Worm (Caenorhabditis elegans) whole organism, L3 larva: ENCODE measurements around the gene F08D12.2.

Experiments
- aly-2 ChIP-seq: fragments of 150-350 bp; optimal IDR thresholded peaks from 2 replicates; lab custom pipeline; 2014; ENCODE audit warnings: missing biosample characterization, missing genetic modification characterization
- ama-1 ChIP-seq: fragments of 150-350 bp; optimal IDR thresholded peaks from 2 replicates; lab custom pipeline; 2018
- ceh-16 ChIP-seq: sonication (generic microtip); optimal IDR thresholded peaks from 2 replicates; lab custom pipeline; 2017; ENCODE audit warnings: missing biosample characterization, missing genetic modification characterization
- ceh-28 ChIP-seq: fragments of 150-350 bp; optimal IDR thresholded peaks from 2 replicates; lab custom pipeline; 2014; ENCODE audit warnings: missing biosample characterization, missing genetic modification reagents, missing genetic modification characterization
- ceh-82 ChIP-seq: fragments of 150-350 bp; optimal IDR thresholded peaks from 2 replicates; lab custom pipeline; 2014; ENCODE audit warnings: missing biosample characterization, missing genetic modification characterization
- ceh-9 ChIP-seq: sonication (generic microtip); optimal IDR thresholded peaks from 2 replicates; lab custom pipeline; 2018; ENCODE audit warnings: missing biosample characterization, missing genetic modification characterization
- daf-12 ChIP-seq: fragments of 150-350 bp; optimal IDR thresholded peaks from 2 replicates; lab custom pipeline; 2014; ENCODE audit warnings: missing biosample characterization, missing genetic modification reagents, missing genetic modification characterization
- egl-27 ChIP-seq: sonication (generic microtip); optimal IDR thresholded peaks from 4 replicates; lab custom pipeline; 2017; ENCODE audit warnings: missing biosample characterization, missing genetic modification reagents, missing genetic modification characterization
- egl-5 ChIP-seq: fragments of 150-350 bp; optimal IDR thresholded peaks from 2 replicates; lab custom pipeline; 2017; ENCODE audit warnings: missing biosample characterization, missing genetic modification reagents, missing genetic modification characterization, inconsistent platforms
- eor-1 ChIP-seq, 2 experiments: fragments of 150-350 bp; optimal IDR thresholded peaks; 2 replicates each; lab custom pipeline; 2014 to 2018; ENCODE audit warnings: missing biosample characterization in 2 of 2, missing genetic modification characterization in 2 of 2
- fkh-2 ChIP-seq: fragments of 150-350 bp; optimal IDR thresholded peaks from 2 replicates; lab custom pipeline; 2014; ENCODE audit warnings: missing biosample characterization, missing genetic modification reagents, missing genetic modification characterization
- fos-1 ChIP-seq: fragments of 150-350 bp; optimal IDR thresholded peaks from 2 replicates; lab custom pipeline; 2014; ENCODE audit warnings: missing biosample characterization, missing genetic modification characterization
- hmg-11 ChIP-seq: sonication (generic microtip); optimal IDR thresholded peaks from 2 replicates; lab custom pipeline; 2016; ENCODE audit warnings: missing genetic modification characterization, missing compliant biosample characterization
- jun-1 ChIP-seq: fragments of 150-350 bp; optimal IDR thresholded peaks from 2 replicates; lab custom pipeline; 2014; ENCODE audit warnings: missing biosample characterization, missing genetic modification reagents, missing genetic modification characterization
- lin-39 ChIP-seq: fragments of 150-350 bp; optimal IDR thresholded peaks from 2 replicates; lab custom pipeline; 2018; ENCODE audit warnings: missing biosample characterization, missing genetic modification reagents, missing genetic modification characterization
- lsy-12 ChIP-seq: sonication (generic microtip); optimal IDR thresholded peaks from 2 replicates; lab custom pipeline; 2016; ENCODE audit warnings: mild to moderate bottlenecking, missing genetic modification characterization, missing compliant biosample characterization
- mdl-1 ChIP-seq: fragments of 150-350 bp; optimal IDR thresholded peaks from 2 replicates; lab custom pipeline; 2014; ENCODE audit warnings: missing biosample characterization, missing genetic modification characterization
- nfya-1 ChIP-seq: sonication (generic microtip); optimal IDR thresholded peaks from 2 replicates; lab custom pipeline; 2017; ENCODE audit warnings: missing genetic modification characterization, mild to moderate bottlenecking, missing compliant biosample characterization, antibody characterized with exemption, moderate library complexity; ENCODE audit not compliant: insufficient read depth
- nhr-11 ChIP-seq: fragments of 150-350 bp; optimal IDR thresholded peaks from 2 replicates; lab custom pipeline; 2014; ENCODE audit warnings: missing biosample characterization, missing genetic modification characterization
- nhr-12 ChIP-seq: fragments of 150-350 bp; optimal IDR thresholded peaks from 2 replicates; lab custom pipeline; 2014; ENCODE audit warnings: missing biosample characterization, missing genetic modification characterization
- nhr-23 ChIP-seq: fragments of 150-350 bp; optimal IDR thresholded peaks from 2 replicates; lab custom pipeline; 2014; ENCODE audit warnings: missing biosample characterization, missing genetic modification reagents, missing genetic modification characterization
- nhr-237 ChIP-seq: fragments of 150-350 bp; optimal IDR thresholded peaks from 2 replicates; lab custom pipeline; 2014; ENCODE audit warnings: missing biosample characterization, missing genetic modification characterization
- nhr-25 ChIP-seq: sonication (generic microtip); optimal IDR thresholded peaks from 2 replicates; lab custom pipeline; 2017; ENCODE audit warnings: missing biosample characterization, missing genetic modification characterization
- nhr-28 ChIP-seq: fragments of 150-350 bp; optimal IDR thresholded peaks from 2 replicates; lab custom pipeline; 2014; ENCODE audit warnings: missing biosample characterization, missing genetic modification characterization
- nhr-43 ChIP-seq: sonication (generic microtip); optimal IDR thresholded peaks from 2 replicates; lab custom pipeline; 2016; ENCODE audit warnings: mild to moderate bottlenecking, missing genetic modification characterization, missing compliant biosample characterization; ENCODE audit not compliant: poor library complexity, severe bottlenecking
- nhr-67 ChIP-seq: fragments of 150-350 bp; optimal IDR thresholded peaks from 2 replicates; lab custom pipeline; 2014; ENCODE audit warnings: missing biosample characterization, missing genetic modification characterization
- nhr-76 ChIP-seq: fragments of 150-350 bp; sonication (generic microtip); optimal IDR thresholded peaks from 5 replicates; lab custom pipeline; 2014; ENCODE audit warnings: missing biosample characterization, missing genetic modification characterization
- nhr-77 ChIP-seq: fragments of 150-350 bp; optimal IDR thresholded peaks from 2 replicates; lab custom pipeline; 2014; ENCODE audit warnings: missing biosample characterization, missing genetic modification characterization
- pha-4 ChIP-seq: fragments of 150-350 bp; optimal IDR thresholded peaks from 2 replicates; lab custom pipeline; 2014; ENCODE audit warnings: missing biosample characterization, missing genetic modification reagents, missing genetic modification characterization
- skn-1 ChIP-seq: fragments of 150-350 bp; optimal IDR thresholded peaks from 2 replicates; lab custom pipeline; 2014; ENCODE audit warnings: missing biosample characterization, missing genetic modification characterization
- snpc-4 ChIP-seq: fragments of 150-350 bp; optimal IDR thresholded peaks from 2 replicates; lab custom pipeline; 2014; ENCODE audit warnings: missing biosample characterization, missing genetic modification characterization
- tbx-2 ChIP-seq: sonication (generic microtip); optimal IDR thresholded peaks from 2 replicates; lab custom pipeline; 2016; ENCODE audit warnings: mild to moderate bottlenecking, missing genetic modification characterization, missing compliant biosample characterization
- unc-39 ChIP-seq: sonication (generic microtip); optimal IDR thresholded peaks from 4 replicates; lab custom pipeline; 2017; ENCODE audit warnings: missing biosample characterization, missing genetic modification characterization
- zag-1 ChIP-seq: fragments of 150-350 bp; optimal IDR thresholded peaks from 2 replicates; lab custom pipeline; 2014; ENCODE audit warnings: missing biosample characterization, missing genetic modification characterization
- ztf-4 ChIP-seq: fragments of 150-350 bp; optimal IDR thresholded peaks from 2 replicates; lab custom pipeline; 2014; ENCODE audit warnings: missing biosample characterization, missing genetic modification characterization

Gene F08D12.2

ce11 chrII:2781355-2781754 is at the start of gene F08D12.2:
Gene F08D12.2, plus strand, starts transcription at chrII:2781655.
- TF ChIP-seq lin-39 (no peak), nfya-1 (tag; lab: Kevin White, UChicago) (no peak)

ce11 chrII:2734266-2734665 is 47.2 kb upstream of the F08D12.2 start:
- TF ChIP-seq aly-2 (tag; lab: Kevin White, UChicago) (no peak), fkh-2 (tag; lab: Kevin White, UChicago) (no peak), ama-1 (no peak), tbx-2 (tag; lab: Kevin White, UChicago) (no peak), ceh-9 (tag; lab: Kevin White, UChicago) (no peak), nhr-77 (tag; lab: Kevin White, UChicago) (no peak), nhr-11 (tag; lab: Kevin White, UChicago) (no peak), pha-4 (tag; lab: Kevin White, UChicago) (no peak), ceh-16 (tag; lab: Kevin White, UChicago) (no peak), nhr-76 (no peak)
- TF ChIP-seq, all 47 proteins: peak for 0

- TF ChIP-seq ceh-28 (tag; lab: Kevin White, UChicago) (no peak), pha-4 (tag; lab: Kevin White, UChicago) (no peak), skn-1 (tag; lab: Kevin White, UChicago) (no peak), nhr-28 (no peak), jun-1 (tag; lab: Kevin White, UChicago) (peak; percentile 17), mdl-1 (tag; lab: Kevin White, UChicago) (no peak), fos-1 (no peak), nhr-23 (tag; lab: Kevin White, UChicago) (peak; percentile 20), nhr-43 (tag; lab: Kevin White, UChicago) (no peak), nhr-11 (tag; lab: Kevin White, UChicago) (no peak), egl-27 (tag; lab: Kevin White, UChicago) (no peak), lsy-12 (tag; lab: Kevin White, UChicago) (no peak), unc-39 (tag; lab: Kevin White, UChicago) (no peak), egl-5 (no peak), nhr-237 (no peak), lin-39 (peak; percentile 61), nhr-77 (tag; lab: Kevin White, UChicago) (no peak), hmg-11 (tag; lab: Kevin White, UChicago) (peak; percentile 40), nfya-1 (tag; lab: Kevin White, UChicago) (peak; percentile 79), aly-2 (tag; lab: Kevin White, UChicago) (no peak), nhr-25 (peak; percentile 32), zag-1 (tag; lab: Kevin White, UChicago) (no peak), snpc-4 (peak; percentile 23), ama-1 (no peak)
- TF ChIP-seq, all 47 proteins: peak for 7
Measured at ce11 chrII:2734735-2735134, 46.7 kb upstream of the F08D12.2 start.

ce11 chrII:2735192-2735591 is 46.3 kb upstream of the F08D12.2 start, which contains the start of gene wdr-31:
Gene wdr-31, minus strand, starts transcription at chrII:2735292.
- no peak for TF ChIP-seq nhr-67 (tag; lab: Kevin White, UChicago)
- TF ChIP-seq ztf-4 (tag; lab: Kevin White, UChicago) = no peak
- no peak for TF ChIP-seq lsy-12 (tag; lab: Kevin White, UChicago)
- TF ChIP-seq unc-39 (tag; lab: Kevin White, UChicago) = no peak
- no peak for TF ChIP-seq ceh-9 (tag; lab: Kevin White, UChicago)
- no peak for TF ChIP-seq mdl-1 (tag; lab: Kevin White, UChicago)
- no peak for TF ChIP-seq nhr-12 (tag; lab: Kevin White, UChicago)
- TF ChIP-seq tbx-2 (tag; lab: Kevin White, UChicago) = no peak
- no peak for TF ChIP-seq ceh-82 (tag; lab: Kevin White, UChicago)
- no peak for TF ChIP-seq skn-1 (tag; lab: Kevin White, UChicago)
- no peak for TF ChIP-seq egl-5
- TF ChIP-seq eor-1 (tag; optimal IDR thresholded peaks at IDR 0.05; lab: Kevin White, UChicago) = no peak
- no peak for TF ChIP-seq lin-39
- no peak for TF ChIP-seq nhr-11 (tag; lab: Kevin White, UChicago)
- TF ChIP-seq pha-4 (tag; lab: Kevin White, UChicago) = no peak
- TF ChIP-seq nfya-1 (tag; lab: Kevin White, UChicago) = no peak
- no peak for TF ChIP-seq jun-1 (tag; lab: Kevin White, UChicago)
- no peak for TF ChIP-seq daf-12
- TF ChIP-seq nhr-77 (tag; lab: Kevin White, UChicago) = no peak
- TF ChIP-seq, all 47 proteins: peak for 0
